Worm (Caenorhabditis elegans): ENCODE results near the gene lec-4.
A peak's percentile ranks its signal among the peaks of the same experiment; 100 is the strongest.

lec-4 gene

ce11 chrIII:3799213-3799612 is 26.1 kb upstream of the lec-4 start (continued):
- peak; percentile 42; the same call in 1 of the 2 replicates for TF ChIP-seq hmg-1.2 (GFP tag; IDR thresholded peaks at IDR 0.05)
- TF ChIP-seq C06A6.2 (GFP tag; conservative IDR thresholded peaks at IDR 0.05), result no peak
- no peak for TF ChIP-seq F52B5.7 (tag; optimal IDR thresholded peaks at IDR 0.05)
- no peak for TF ChIP-seq ztf-3 (GFP tag; optimal IDR thresholded peaks at IDR 0.05)
- TF ChIP-seq F22D6.2 (tag; optimal IDR thresholded peaks at IDR 0.05), result no peak
- peak; percentile 59 for TF ChIP-seq nhr-80 (tag; optimal IDR thresholded peaks at IDR 0.05)
- TF ChIP-seq let-526 (GFP tag; IDR thresholded peaks at IDR 0.05), result no peak
- TF ChIP-seq ama-1 (optimal IDR thresholded peaks at IDR 0.05), result peak; percentile 56
- TF ChIP-seq ama-1 (GFP tag; optimal IDR thresholded peaks at IDR 0.05), result no peak
- TF ChIP-seq die-1 (tag; optimal IDR thresholded peaks at IDR 0.05), result no peak
- no peak for TF ChIP-seq pha-4 (tag; optimal IDR thresholded peaks at IDR 0.05)

DNA sequence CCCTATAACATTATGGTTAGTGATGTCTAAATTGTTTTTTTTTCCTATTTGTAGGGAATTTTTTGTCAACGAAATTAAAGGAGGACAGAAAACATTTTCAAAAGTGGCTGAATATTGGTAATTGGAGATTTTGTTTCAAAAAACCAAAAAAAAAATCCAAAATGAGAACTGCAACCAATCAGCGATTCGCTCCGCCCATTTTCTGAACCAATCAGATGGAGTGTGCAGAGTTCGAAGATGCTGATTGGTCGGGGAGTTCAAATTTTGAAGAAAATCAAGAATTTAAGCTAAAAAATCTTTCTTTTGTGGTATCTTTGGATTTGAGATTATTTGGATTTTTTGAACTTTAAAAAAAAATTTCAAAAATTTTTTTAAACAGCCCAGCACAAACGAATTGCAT is 25.3 kb upstream of the lec-4 start:
- TF ChIP-seq let-526 (GFP tag; IDR thresholded peaks at IDR 0.05), result no peak
- no peak for TF ChIP-seq zim-3 (tag; optimal IDR thresholded peaks at IDR 0.05)
- no peak for TF ChIP-seq chd-7 (tag; optimal IDR thresholded peaks at IDR 0.05)
- no peak for TF ChIP-seq gei-17 (GFP tag; optimal IDR thresholded peaks at IDR 0.05)
- TF ChIP-seq ceh-58 (GFP tag; IDR thresholded peaks at IDR 0.05), result no peak
- TF ChIP-seq nfyb-1 (GFP tag; IDR thresholded peaks at IDR 0.05), result peak; percentile 93
- no peak for TF ChIP-seq B0336.3 (GFP tag; IDR thresholded peaks at IDR 0.05)
- no peak for TF ChIP-seq sptf-2 (GFP tag; optimal IDR thresholded peaks at IDR 0.05)

DNA sequence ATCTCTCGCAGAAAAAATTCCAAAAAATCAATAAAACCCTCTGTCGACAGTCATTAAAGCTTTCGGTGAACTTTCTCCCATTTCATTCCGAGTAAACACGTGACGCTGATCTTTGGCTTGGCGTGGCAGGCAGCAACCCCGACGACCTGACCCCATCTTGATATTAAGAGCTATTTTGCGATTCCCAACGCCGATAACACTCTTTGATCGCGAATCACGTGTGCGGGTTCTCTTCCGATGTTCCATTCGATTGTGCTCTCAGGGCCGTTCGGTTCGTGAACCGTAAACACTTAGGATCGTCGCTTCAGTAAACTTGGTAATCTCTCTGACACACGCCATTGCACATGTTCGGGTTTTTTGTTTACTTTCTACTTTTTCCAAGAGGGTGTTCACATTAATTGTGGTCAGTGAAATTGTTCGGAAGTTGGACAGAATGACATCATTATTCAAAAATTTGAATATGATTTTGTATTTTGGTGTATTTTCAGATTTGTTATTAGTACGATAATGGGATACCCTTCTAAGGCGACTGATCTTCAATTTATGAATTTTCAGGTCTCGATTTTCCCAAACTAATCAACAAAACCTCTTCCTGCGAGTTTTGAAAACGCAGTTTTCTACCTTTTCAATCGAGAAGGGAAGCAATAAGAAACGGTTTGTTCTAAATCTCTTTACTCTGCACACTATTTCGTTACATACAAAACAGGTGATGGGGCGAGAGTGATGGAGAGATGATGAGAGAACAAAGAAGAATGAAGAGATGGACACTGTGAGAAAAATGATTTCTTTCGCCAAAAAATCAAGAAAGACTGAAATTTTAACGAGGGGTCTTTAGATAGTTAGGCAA is 24.3 kb upstream of the lec-4 start:
- TF ChIP-seq C06A6.2 (GFP tag; conservative IDR thresholded peaks at IDR 0.05) (peak; percentile 24; the same call in 1 of the 2 replicates), sptf-2 (GFP tag; optimal IDR thresholded peaks at IDR 0.05) (no peak), snpc-1.3 (tag; optimal IDR thresholded peaks at IDR 0.05; ENCODE audit: insufficient read depth) (no peak), ztf-3 (GFP tag; optimal IDR thresholded peaks at IDR 0.05) (no peak), hmg-1.2 (GFP tag; IDR thresholded peaks at IDR 0.05) (peak; percentile 67), K12H6.12 (tag; optimal IDR thresholded peaks at IDR 0.05) (peak; percentile 32), ekl-4 (GFP tag; IDR thresholded peaks at IDR 0.05) (0 out of 2 replicates have a peak, but pooled peaks have one; percentile 40), zfh-2 (GFP tag; conservative IDR thresholded peaks at IDR 0.05) (peak; percentile 72; the same call in 1 of the 2 replicates), snpc-4 (GFP tag; optimal IDR thresholded peaks at IDR 0.05) (no peak), snpc-4 (tag; optimal IDR thresholded peaks at IDR 0.05) (peak in 1 of 4 experiments; percentile 18), cebp-2 (GFP tag; IDR thresholded peaks at IDR 0.05) (no peak), nhr-120 (GFP tag; IDR thresholded peaks at IDR 0.05) (no peak), Y53G8AR.9 (GFP tag; conservative IDR thresholded peaks at IDR 0.05) (0 out of 2 replicates have a peak, but pooled peaks have one; percentile 18), pha-4 (tag; optimal IDR thresholded peaks at IDR 0.05) (peak; percentile 35), cebp-1 (GFP tag; IDR thresholded peaks at IDR 0.05) (0 out of 2 replicates have a peak, but pooled peaks have one; percentile 52), cebp-1 (tag; optimal IDR thresholded peaks at IDR 0.05) (peak; percentile 54), B0019.2 (GFP tag; conservative IDR thresholded peaks at IDR 0.05) (no peak), let-526 (GFP tag; IDR thresholded peaks at IDR 0.05) (no peak), lin-35 (GFP tag; optimal IDR thresholded peaks at IDR 0.05) (peak in 1 of 3 experiments; percentile 23), attf-5 (GFP tag; optimal IDR thresholded peaks at IDR 0.05) (peak; percentile 18), akir-1 (GFP tag; optimal IDR thresholded peaks at IDR 0.05) (no peak), atf-7 (tag; optimal IDR thresholded peaks at IDR 0.05) (peak; percentile 12), nfyb-1 (GFP tag; IDR thresholded peaks at IDR 0.05) (peak; percentile 68; the same call in 1 of the 2 replicates), ceh-79 (tag; optimal IDR thresholded peaks at IDR 0.05) (no peak), chd-7 (tag; optimal IDR thresholded peaks at IDR 0.05) (peak; percentile 24), rpc-1 (optimal IDR thresholded peaks at IDR 0.05) (no peak), rpc-1 (tag; optimal IDR thresholded peaks at IDR 0.05) (no peak), ztf-6 (GFP tag; IDR thresholded peaks at IDR 0.05) (no peak), aptf-2 (GFP tag; conservative IDR thresholded peaks at IDR 0.05) (no peak), lag-1 (GFP tag; IDR thresholded peaks at IDR 0.05) (0 out of 2 replicates have a peak, but pooled peaks have one; percentile 6), C17E4.6 (GFP tag; IDR thresholded peaks at IDR 0.05) (no peak), T26A5.8 (tag; optimal IDR thresholded peaks at IDR 0.05) (no peak), lsy-27 (tag; optimal IDR thresholded peaks at IDR 0.05; ENCODE audit: borderline replicate concordance, insufficient read depth) (no peak), mcd-1 (GFP tag; IDR thresholded peaks at IDR 0.05) (0 out of 2 replicates have a peak, but pooled peaks have one; percentile 12)

All from whole organism, young adult.